Worm (Caenorhabditis elegans) whole organism, midembryonic: ENCODE data around the gene C10C5.3.

Source experiments
- T22C8.4 ChIP-seq: fragments of 200-800 bp; sonication (Bioruptor generic); IDR thresholded peaks from 2 replicates; pipeline ENCODE4 v1.3.6; 2022; ENCODE audit warnings: missing genetic modification characterization, missing compliant biosample characterization
- cog-1 ChIP-seq: sonication (generic microtip); optimal IDR thresholded peaks from 2 replicates; lab custom pipeline; 2016; ENCODE audit warnings: missing genetic modification characterization, missing compliant biosample characterization
- flt-1 ChIP-seq: fragments of 200-800 bp; sonication (Bioruptor generic); IDR thresholded peaks from 2 replicates; pipeline ENCODE4 v1.3.6; 2022; ENCODE audit warnings: missing genetic modification characterization, missing compliant biosample characterization
- klf-2 ChIP-seq: fragments of 200-800 bp; sonication (Bioruptor generic); conservative IDR thresholded peaks from 2 replicates; pipeline ENCODE4 v1.3.6; 2022; ENCODE audit warnings: missing genetic modification reagents, missing genetic modification characterization, missing compliant biosample characterization
- med-1 ChIP-seq: sonication (generic microtip); optimal IDR thresholded peaks from 2 replicates; lab custom pipeline; 2017; ENCODE audit warnings: missing genetic modification characterization, mild to moderate bottlenecking, missing compliant biosample characterization, antibody characterized with exemption, missing genetic modification reagents; ENCODE audit not compliant: insufficient read depth
- ref-1 ChIP-seq: fragments of 200-800 bp; sonication (Bioruptor generic); conservative IDR thresholded peaks from 2 replicates; pipeline ENCODE4 v1.3.6; 2022; ENCODE audit warnings: missing genetic modification reagents, missing genetic modification characterization, missing compliant biosample characterization
- tab-1 ChIP-seq: fragments of 200-800 bp; sonication (Bioruptor generic); IDR thresholded peaks from 2 replicates; pipeline ENCODE4 v1.3.6; 2022; ENCODE audit warnings: missing genetic modification characterization, missing compliant biosample characterization
- ztf-23 ChIP-seq: fragments of 200-800 bp; sonication (Bioruptor generic); IDR thresholded peaks from 2 replicates; pipeline ENCODE4 v1.3.6; 2022; ENCODE audit warnings: missing genetic modification reagents, missing genetic modification characterization, missing compliant biosample characterization
- ztf-29 ChIP-seq: fragments of 200-800 bp; sonication (Bioruptor generic); IDR thresholded peaks from 2 replicates; pipeline ENCODE4 v1.3.6; 2022; ENCODE audit warnings: missing genetic modification reagents, missing genetic modification characterization, missing compliant biosample characterization

Gene C10C5.3

DNA sequence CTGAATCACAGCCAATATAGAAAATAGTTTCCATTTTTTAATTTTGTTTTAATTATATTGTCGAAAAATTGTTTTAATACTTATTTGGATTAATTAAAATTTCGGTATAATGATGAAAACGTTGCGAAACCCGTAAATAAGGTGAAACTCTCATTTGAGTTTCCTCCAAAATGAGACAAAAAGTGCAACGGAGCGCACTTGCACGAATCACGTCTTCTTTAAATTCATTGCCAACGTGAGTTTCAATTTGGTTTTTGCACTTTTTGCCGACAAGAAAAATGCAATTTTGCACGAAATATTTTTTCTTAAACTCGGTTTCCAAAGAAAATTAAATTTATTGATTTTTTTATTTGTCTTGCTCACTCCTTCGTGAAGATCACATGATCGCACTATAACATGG lies 11.4 kb downstream of the C10C5.3 start, which contains the start of gene daf-15:
daf-15 (plus strand) TSS at position 171 of the 400 bp plus-strand sequence.
- TF ChIP-seq med-1 (GFP tag; lab: Kevin White, UChicago) (no peak), flt-1 (no peak), tab-1 (GFP tag; lab: Robert Waterston, UW) (no peak), T22C8.4 (GFP tag; lab: Robert Waterston, UW) (no peak), cog-1 (tag; lab: Kevin White, UChicago) (no peak), ztf-23 (no peak), klf-2 (GFP tag; lab: Robert Waterston, UW) (no peak)

DNA sequence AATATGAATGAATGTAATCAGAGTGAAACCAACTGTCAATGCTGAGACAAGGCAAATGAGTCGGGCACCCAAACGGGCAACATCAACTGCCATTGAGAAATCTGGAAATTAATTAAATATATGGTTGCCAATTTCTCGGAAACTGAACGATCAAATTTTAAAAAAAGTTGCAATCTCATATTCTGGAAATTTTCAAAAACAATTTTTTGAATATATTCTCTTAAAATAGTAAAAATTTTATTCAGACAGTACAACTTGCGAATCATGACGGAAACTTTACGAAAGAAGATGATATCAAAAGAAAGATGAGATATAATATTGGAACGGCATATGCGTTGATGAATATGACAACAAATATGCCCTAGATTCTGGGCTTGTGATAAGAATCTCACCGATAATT lies 21.5 kb downstream of the C10C5.3 start, which contains the start of gene col-121:
col-121 (minus strand) TSS at position 101 of the 400 bp plus-strand sequence.
- TF ChIP-seq ztf-29 (GFP tag; lab: Robert Waterston, UW) (no peak), med-1 (GFP tag; lab: Kevin White, UChicago) (no peak), ztf-23 (no peak), flt-1 (no peak), klf-2 (GFP tag; lab: Robert Waterston, UW) (no peak), tab-1 (GFP tag; lab: Robert Waterston, UW) (no peak), ref-1 (GFP tag; lab: Robert Waterston, UW) (no peak), T22C8.4 (GFP tag; lab: Robert Waterston, UW) (no peak), cog-1 (tag; lab: Kevin White, UChicago) (no peak)

DNA sequence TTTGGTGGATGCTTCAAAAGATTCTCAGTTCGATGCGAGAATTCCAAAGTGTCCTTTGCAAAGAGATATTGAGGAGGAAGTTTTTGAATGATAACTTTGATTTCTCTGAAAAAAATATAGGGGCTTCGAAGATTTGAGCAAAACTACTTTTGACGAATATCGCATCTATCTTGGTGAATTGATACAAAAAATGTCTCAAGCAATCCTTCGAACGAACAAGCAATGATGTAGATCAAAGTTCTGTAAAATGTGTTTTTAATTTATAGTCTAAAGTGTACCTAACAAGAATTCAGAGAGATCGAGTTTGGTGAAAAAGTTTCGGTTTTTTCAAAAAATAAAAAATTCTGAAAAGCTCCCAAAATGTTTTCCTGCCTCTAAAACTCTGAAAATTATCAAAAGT lies 22.6 kb downstream of the C10C5.3 start, which contains the start of gene F56D5.3:
F56D5.3 (plus strand) TSS at position 301 of the 400 bp plus-strand sequence.
- no peak for TF ChIP-seq tab-1 (GFP tag; lab: Robert Waterston, UW)
- no peak for TF ChIP-seq flt-1

- TF ChIP-seq flt-1 (no peak), klf-2 (GFP tag; lab: Robert Waterston, UW) (no peak), cog-1 (tag; lab: Kevin White, UChicago) (no peak), tab-1 (GFP tag; lab: Robert Waterston, UW) (no peak), med-1 (GFP tag; lab: Kevin White, UChicago) (no peak), ref-1 (GFP tag; lab: Robert Waterston, UW) (no peak), T22C8.4 (GFP tag; lab: Robert Waterston, UW) (no peak), ztf-29 (GFP tag; lab: Robert Waterston, UW) (no peak)
These were observed 23.9 kb downstream of the C10C5.3 start, which contains the start of gene F56D5.2 for ce11 chrIV:9398512-9398911. Gene F56D5.2 (minus strand): TSS chrIV:9398612.

ce11 chrIV:9401715-9402114 lies 27.1 kb downstream of the C10C5.3 start, which contains the start of gene F56D5.6:
Gene F56D5.6 (plus strand): TSS chrIV:9401922.
- TF ChIP-seq med-1 (GFP tag; lab: Kevin White, UChicago) (no peak), T22C8.4 (GFP tag; lab: Robert Waterston, UW) (no peak), ref-1 (GFP tag; lab: Robert Waterston, UW) (no peak), flt-1 (no peak), ztf-23 (no peak), ztf-29 (GFP tag; lab: Robert Waterston, UW) (no peak), tab-1 (GFP tag; lab: Robert Waterston, UW) (no peak), klf-2 (GFP tag; lab: Robert Waterston, UW) (no peak), cog-1 (tag; lab: Kevin White, UChicago) (no peak)

ce11 chrIV:9403761-9404420 lies 29.3 kb downstream of the C10C5.3 start:
- no peak for TF ChIP-seq med-1 (GFP tag; lab: Kevin White, UChicago)
- TF ChIP-seq T22C8.4 (GFP tag; lab: Robert Waterston, UW) = peak; percentile 64

DNA sequence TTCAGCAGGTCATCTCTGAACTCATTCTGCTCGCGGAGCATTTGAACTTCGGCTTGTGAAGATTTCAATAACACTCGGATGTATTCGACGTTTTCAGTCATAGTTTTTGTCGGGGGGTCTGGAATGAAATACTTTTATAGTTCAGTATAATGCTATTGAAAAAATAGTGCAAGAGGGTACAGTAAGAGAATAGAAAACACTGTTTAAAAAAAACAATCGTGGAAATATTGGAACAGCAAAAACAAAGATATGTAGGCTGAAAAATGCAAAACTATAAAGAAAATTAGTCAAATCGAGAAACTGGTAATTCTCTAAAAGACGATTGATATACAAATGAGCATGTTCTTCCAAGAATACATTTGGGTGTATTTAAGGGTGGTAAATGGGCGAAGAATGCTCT lies 33.4 kb downstream of the C10C5.3 start, which contains the start of gene F56D5.5:
F56D5.5 (minus strand) TSS at position 101 of the 400 bp plus-strand sequence.
- TF ChIP-seq med-1 (GFP tag; lab: Kevin White, UChicago) (no peak), T22C8.4 (GFP tag; lab: Robert Waterston, UW) (no peak), ref-1 (GFP tag; lab: Robert Waterston, UW) (no peak)

DNA sequence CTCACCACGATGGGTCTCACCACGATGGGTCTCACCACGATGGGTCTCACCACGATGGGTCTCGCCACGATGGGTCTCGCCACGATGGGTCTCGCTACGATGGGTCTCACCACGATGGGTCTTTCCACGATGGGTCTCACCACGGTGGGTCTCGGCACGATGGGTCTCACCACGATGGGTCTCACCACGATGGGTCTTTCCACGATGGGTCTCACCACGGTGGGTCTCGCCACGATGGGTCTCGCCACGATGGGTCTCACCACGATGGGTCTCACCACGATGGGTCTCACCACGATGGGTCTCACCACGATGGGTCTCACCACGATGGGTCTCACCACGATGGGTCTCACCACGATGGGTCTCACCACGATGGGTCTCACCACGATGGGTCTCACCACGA lies 36.1 kb downstream of the C10C5.3 start:
- TF ChIP-seq tab-1 (GFP tag; lab: Robert Waterston, UW) = 0 out of 2 replicates have a peak, but pooled peaks have one; percentile 16

DNA sequence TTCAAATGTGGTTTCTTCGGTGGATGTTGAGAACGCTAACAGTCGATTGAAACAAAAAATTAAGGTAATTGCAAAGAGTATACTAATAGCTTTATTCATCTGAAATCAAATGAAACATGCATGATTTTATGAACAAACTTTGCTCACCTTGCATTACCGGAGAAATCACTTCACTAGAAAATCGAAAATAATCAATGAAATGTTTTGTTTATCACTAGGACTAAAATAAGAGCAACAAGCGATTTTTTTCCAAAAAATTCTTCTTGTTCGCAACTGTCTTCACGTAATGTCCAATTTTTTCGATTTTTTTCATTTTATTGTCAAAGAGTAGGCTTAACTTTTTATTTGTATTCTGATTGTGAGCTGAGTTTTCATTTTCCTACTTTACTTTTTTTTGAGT lies 47.8 kb downstream of the C10C5.3 start, which contains the start of gene F56D5.9:
F56D5.9 (minus strand) TSS at position 101 of the 400 bp plus-strand sequence.
- TF ChIP-seq klf-2 (GFP tag; lab: Robert Waterston, UW) (no peak), tab-1 (GFP tag; lab: Robert Waterston, UW) (no peak)

ce11 chrIV:9423095-9423494 lies 48.5 kb downstream of the C10C5.3 start, which contains the start of gene srxa-2:
Gene srxa-2 (plus strand): TSS chrIV:9423395.
- TF ChIP-seq tab-1 (GFP tag; lab: Robert Waterston, UW) = no peak
- TF ChIP-seq cog-1 (tag; lab: Kevin White, UChicago) = no peak
- TF ChIP-seq ztf-23 = no peak
- no peak for TF ChIP-seq flt-1
- TF ChIP-seq klf-2 (GFP tag; lab: Robert Waterston, UW) = no peak
- TF ChIP-seq T22C8.4 (GFP tag; lab: Robert Waterston, UW) = no peak
- TF ChIP-seq med-1 (GFP tag; lab: Kevin White, UChicago) = no peak
- TF ChIP-seq ref-1 (GFP tag; lab: Robert Waterston, UW) = no peak
- no peak for TF ChIP-seq ztf-29 (GFP tag; lab: Robert Waterston, UW)
